Worm (Caenorhabditis elegans) whole organism, late embryonic: ENCODE measurements around the gene osm-7.

Experiments
- C08G9.2 ChIP-seq: sonication (generic microtip); optimal IDR thresholded peaks from 2 replicates; lab custom pipeline; 2016; ENCODE audit warnings: mild to moderate bottlenecking, missing genetic modification characterization, moderate library complexity, missing compliant biosample characterization
- C38D4.7 ChIP-seq: fragments of 200-800 bp; sonication (Bioruptor generic); optimal IDR thresholded peaks from 2 replicates; lab custom pipeline; 2018; ENCODE audit warnings: mild to moderate bottlenecking, missing genetic modification characterization, moderate library complexity, missing compliant biosample characterization
- F13H6.1 ChIP-seq: sonication (generic microtip); optimal IDR thresholded peaks from 2 replicates; lab custom pipeline; 2016; ENCODE audit warnings: missing genetic modification characterization, missing compliant biosample characterization
- T23F11.4 ChIP-seq: fragments of 200-800 bp; sonication (Bioruptor generic); optimal IDR thresholded peaks from 2 replicates; lab custom pipeline; 2018; ENCODE audit warnings: mild to moderate bottlenecking, missing genetic modification characterization, missing compliant biosample characterization
- ceh-14 ChIP-seq: sonication (generic microtip); optimal IDR thresholded peaks from 2 replicates; lab custom pipeline; 2016; ENCODE audit warnings: missing genotype, missing genetic modification characterization, missing compliant biosample characterization
- ceh-19 ChIP-seq: fragments of 200-800 bp; sonication (Bioruptor generic); optimal IDR thresholded peaks from 2 replicates; lab custom pipeline; 2018; ENCODE audit warnings: mild to moderate bottlenecking, missing genetic modification characterization, missing compliant biosample characterization
- ceh-2 ChIP-seq: sonication (generic microtip); optimal IDR thresholded peaks from 2 replicates; lab custom pipeline; 2016; ENCODE audit warnings: missing genotype, missing genetic modification characterization, missing compliant biosample characterization
- ceh-30 ChIP-seq: fragments of 150-350 bp; optimal IDR thresholded peaks from 2 replicates; lab custom pipeline; 2014; ENCODE audit warnings: missing biosample characterization, missing genetic modification characterization
- ceh-45 ChIP-seq: fragments of 200-800 bp; sonication (Bioruptor generic); IDR thresholded peaks from 2 replicates; pipeline ENCODE4 v1.3.6; 2022; ENCODE audit warnings: missing genetic modification reagents, missing genetic modification characterization, missing compliant biosample characterization
- ceh-48 ChIP-seq: sonication (generic microtip); optimal IDR thresholded peaks from 2 replicates; lab custom pipeline; 2016; ENCODE audit warnings: missing genetic modification characterization, inconsistent platforms, missing compliant biosample characterization
- ceh-9 ChIP-seq: sonication (generic microtip); optimal IDR thresholded peaks from 2 replicates; lab custom pipeline; 2016; ENCODE audit warnings: mild to moderate bottlenecking, missing genetic modification characterization, inconsistent platforms, missing compliant biosample characterization
- che-1 ChIP-seq: sonication (generic microtip); optimal IDR thresholded peaks from 2 replicates; lab custom pipeline; 2016; ENCODE audit warnings: mild to moderate bottlenecking, missing genetic modification characterization, missing compliant biosample characterization
- elt-2 ChIP-seq: sonication (generic microtip); optimal IDR thresholded peaks from 2 replicates; lab custom pipeline; 2016; ENCODE audit warnings: missing genetic modification reagents, missing genetic modification characterization, missing compliant biosample characterization
- fkh-10 ChIP-seq: fragments of 150-350 bp; optimal IDR thresholded peaks from 2 replicates; lab custom pipeline; 2014; ENCODE audit warnings: missing biosample characterization, missing genetic modification reagents, missing genetic modification characterization
- gmeb-2 ChIP-seq: sonication (generic microtip); optimal IDR thresholded peaks from 2 replicates; lab custom pipeline; 2016; ENCODE audit warnings: missing genetic modification characterization, inconsistent platforms, missing compliant biosample characterization
- hlh-13 ChIP-seq: fragments of 200-800 bp; sonication (Bioruptor generic); optimal IDR thresholded peaks from 2 replicates; lab custom pipeline; 2018; ENCODE audit warnings: mild to moderate bottlenecking, missing genetic modification characterization, missing compliant biosample characterization
- hlh-15 ChIP-seq: sonication (generic microtip); optimal IDR thresholded peaks from 2 replicates; lab custom pipeline; 2016; ENCODE audit warnings: missing genetic modification characterization, missing compliant biosample characterization
- hlh-30 ChIP-seq: sonication (generic microtip); optimal IDR thresholded peaks from 2 replicates; lab custom pipeline; 2017; ENCODE audit warnings: antibody characterized with exemption, missing genetic modification characterization, missing compliant biosample characterization; ENCODE audit not compliant: insufficient read depth
- hlh-6 ChIP-seq: sonication (generic microtip); optimal IDR thresholded peaks from 2 replicates; lab custom pipeline; 2016; ENCODE audit warnings: missing genotype, missing genetic modification characterization, missing compliant biosample characterization
- hlh-8 ChIP-seq: sonication (generic microtip); optimal IDR thresholded peaks from 2 replicates; lab custom pipeline; 2016; ENCODE audit warnings: missing genotype, missing genetic modification characterization, missing compliant biosample characterization
- lim-6 ChIP-seq: sonication (generic microtip); optimal IDR thresholded peaks from 2 replicates; lab custom pipeline; 2016; ENCODE audit warnings: missing genetic modification characterization, missing compliant biosample characterization
- madf-2 ChIP-seq: sonication (generic microtip); optimal IDR thresholded peaks from 2 replicates; lab custom pipeline; 2017; ENCODE audit warnings: missing genetic modification characterization, missing compliant biosample characterization
- nfya-1 ChIP-seq: sonication (generic microtip); optimal IDR thresholded peaks from 2 replicates; lab custom pipeline; 2017; ENCODE audit warnings: missing genetic modification characterization, mild to moderate bottlenecking, missing compliant biosample characterization, antibody characterized with exemption, moderate library complexity
- odd-2 ChIP-seq: sonication (generic microtip); optimal IDR thresholded peaks from 2 replicates; lab custom pipeline; 2017; ENCODE audit warnings: antibody characterized with exemption, mild to moderate bottlenecking, missing genetic modification characterization, missing compliant biosample characterization
- pag-3 ChIP-seq: sonication (generic microtip); optimal IDR thresholded peaks from 2 replicates; lab custom pipeline; 2016; ENCODE audit warnings: missing compliant biosample characterization, missing genetic modification characterization, borderline replicate concordance
- pax-1 ChIP-seq: fragments of 150-350 bp; optimal IDR thresholded peaks from 2 replicates; lab custom pipeline; 2014; ENCODE audit warnings: missing biosample characterization, missing genetic modification characterization
- ref-2 ChIP-seq: sonication (generic microtip); optimal IDR thresholded peaks from 2 replicates; lab custom pipeline; 2016; ENCODE audit warnings: missing genetic modification characterization, missing compliant biosample characterization
- rnt-1 ChIP-seq: sonication (generic microtip); optimal IDR thresholded peaks from 2 replicates; lab custom pipeline; 2016; ENCODE audit warnings: missing genetic modification characterization, missing compliant biosample characterization
- sox-2 ChIP-seq: fragments of 200-800 bp; sonication (Bioruptor generic); IDR thresholded peaks from 2 replicates; pipeline ENCODE4 v1.3.6; 2022; ENCODE audit warnings: missing genetic modification reagents, missing genetic modification characterization, missing compliant biosample characterization
- ttx-3 ChIP-seq: sonication (generic microtip); optimal IDR thresholded peaks from 2 replicates; lab custom pipeline; 2016; ENCODE audit warnings: missing genetic modification reagents, missing genetic modification characterization, missing compliant biosample characterization
- unc-3 ChIP-seq, 2 experiments: fragments of 200-800 bp in 1 of 2; sonication (Bioruptor generic) in 1 of 2; sonication (generic microtip) in 1 of 2; conservative IDR thresholded peaks in 1 of 2; optimal IDR thresholded peaks in 1 of 2; 2 replicates each; pipeline versions ENCODE4 v1.3.6 to Lab custom; 2016 to 2022; ENCODE audit warnings: missing compliant biosample characterization in 2 of 2, missing genetic modification characterization in 2 of 2, missing genetic modification reagents in 1 of 2
- unc-42 ChIP-seq: sonication (generic microtip); optimal IDR thresholded peaks from 2 replicates; lab custom pipeline; 2016; ENCODE audit warnings: missing genotype, missing genetic modification characterization, missing compliant biosample characterization
- unc-55 ChIP-seq: sonication (generic microtip); optimal IDR thresholded peaks from 2 replicates; lab custom pipeline; 2017; ENCODE audit warnings: missing biosample characterization, missing genetic modification reagents, missing genetic modification characterization
- unc-86 ChIP-seq: sonication (generic microtip); optimal IDR thresholded peaks from 2 replicates; lab custom pipeline; 2016; ENCODE audit warnings: missing genetic modification characterization, missing compliant biosample characterization
- zip-5 ChIP-seq: sonication (generic microtip); optimal IDR thresholded peaks from 2 replicates; lab custom pipeline; 2016; ENCODE audit warnings: missing genetic modification characterization, missing compliant biosample characterization

Gene osm-7

DNA sequence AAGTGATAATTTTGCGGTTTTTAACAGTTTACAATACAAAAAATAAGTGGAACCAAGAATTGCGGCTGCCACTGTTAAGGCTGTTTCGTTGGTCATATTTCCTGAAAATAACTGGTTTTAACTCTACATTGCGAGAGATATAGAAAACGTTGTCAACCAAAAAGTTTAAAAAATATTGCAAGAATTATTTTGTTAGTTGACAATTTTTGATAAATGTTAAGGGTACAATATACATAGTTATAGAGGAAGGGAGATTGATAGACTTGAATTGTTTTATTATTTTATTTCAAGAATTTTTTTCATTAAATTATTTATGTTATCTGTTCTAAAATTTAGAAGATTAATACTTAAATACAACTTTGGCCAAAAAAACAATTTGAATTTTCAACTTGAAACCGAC lies 32.5 kb upstream of the osm-7 start, which contains the start of gene acs-5:
Gene acs-5, minus strand, starts transcription at position 101 of the 400 bp plus-strand sequence.
- no peak for TF ChIP-seq fkh-10 (GFP tag; lab: Kevin White, UChicago)
- no peak for TF ChIP-seq hlh-15 (tag; lab: Kevin White, UChicago)
- no peak for TF ChIP-seq ceh-14
- TF ChIP-seq unc-3 (GFP tag; conservative IDR thresholded peaks at IDR 0.05; lab: Robert Waterston, UW): no peak
- no peak for TF ChIP-seq unc-3 (tag; optimal IDR thresholded peaks at IDR 0.05; lab: Kevin White, UChicago)
- TF ChIP-seq gmeb-2 (tag; lab: Kevin White, UChicago): no peak
- TF ChIP-seq ceh-48 (tag; lab: Kevin White, UChicago): no peak
- TF ChIP-seq T23F11.4: no peak
- no peak for TF ChIP-seq rnt-1 (tag; lab: Kevin White, UChicago)
- TF ChIP-seq hlh-8: no peak
- no peak for TF ChIP-seq odd-2 (tag; lab: Kevin White, UChicago)
- no peak for TF ChIP-seq elt-2 (tag; lab: Kevin White, UChicago)
- TF ChIP-seq lim-6 (tag; lab: Kevin White, UChicago): no peak
- TF ChIP-seq F13H6.1 (tag; lab: Kevin White, UChicago): no peak
- TF ChIP-seq C38D4.7 (GFP tag; lab: Kevin White, UChicago): no peak

DNA sequence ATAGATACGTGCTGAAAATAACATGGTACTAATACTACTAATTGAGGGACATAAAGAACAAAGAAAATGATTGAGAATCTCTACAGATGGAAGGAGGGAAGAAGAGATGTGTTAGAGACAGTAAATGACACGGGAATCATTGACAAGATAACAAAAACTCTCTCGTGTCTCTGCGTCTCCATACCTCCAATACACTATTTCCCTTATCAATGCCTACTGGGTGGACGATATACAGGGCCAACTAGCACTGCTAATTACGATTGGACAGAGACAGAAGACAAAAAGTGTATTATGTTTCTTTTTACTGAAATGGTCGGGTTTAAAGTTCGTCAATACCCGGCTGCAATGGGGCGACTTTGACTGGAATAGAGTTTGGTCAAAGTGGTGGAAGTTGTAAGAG lies 31.4 kb upstream of the osm-7 start:
- peak; percentile 73 for TF ChIP-seq elt-2 (tag; lab: Kevin White, UChicago)
- no peak for TF ChIP-seq sox-2 (GFP tag; lab: Robert Waterston, UW)

DNA sequence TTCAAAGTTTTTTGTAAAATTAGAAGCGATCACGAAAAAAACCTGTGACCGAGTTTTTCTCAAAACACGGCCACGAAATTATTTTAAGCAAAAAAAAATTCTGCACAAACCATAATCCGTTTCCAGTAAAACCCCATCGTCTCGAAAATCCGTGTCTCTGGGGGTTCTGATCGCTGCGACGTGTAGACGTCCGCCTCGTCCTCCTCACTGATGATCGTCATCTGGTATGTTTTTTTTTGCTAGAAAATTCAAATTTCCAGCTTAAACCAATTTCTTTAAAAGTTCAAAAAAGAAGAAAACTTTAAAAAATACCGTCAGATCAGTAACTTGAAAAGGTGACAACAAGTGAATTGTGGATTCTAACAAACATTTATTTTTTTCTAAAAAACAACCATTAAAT lies 29.4 kb upstream of the osm-7 start, which contains the start of gene Y76A2B.4:
Gene Y76A2B.4, minus strand, starts transcription at position 241 of the 400 bp plus-strand sequence.
- TF ChIP-seq sox-2 (GFP tag; lab: Robert Waterston, UW) (no peak), ceh-19 (GFP tag; lab: Kevin White, UChicago) (no peak), hlh-6 (no peak), C08G9.2 (no peak), pag-3 (tag; lab: Kevin White, UChicago) (no peak), ceh-2 (no peak), zip-5 (tag; lab: Kevin White, UChicago) (no peak)

DNA sequence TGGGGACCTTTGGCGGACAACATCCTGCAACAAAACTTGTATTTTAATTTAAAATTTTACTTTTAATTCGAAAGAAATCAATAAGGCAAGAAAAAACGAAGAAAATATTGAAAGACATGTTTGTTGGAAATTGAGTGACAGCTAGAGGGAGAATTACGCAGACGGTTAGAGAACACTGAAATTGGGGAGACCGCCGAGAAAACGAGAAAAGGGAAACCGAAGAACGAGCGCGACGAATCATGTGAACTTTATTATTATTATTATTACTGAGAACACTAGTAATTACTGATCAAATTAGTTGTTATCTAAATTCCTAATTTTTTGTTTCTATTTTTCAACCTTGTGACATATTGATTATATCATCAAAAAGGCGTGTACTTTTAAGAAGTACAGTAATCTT lies 27.0 kb upstream of the osm-7 start, which contains the start of gene mmad-1:
Gene mmad-1, minus strand, starts transcription at position 24 of the 400 bp plus-strand sequence.
- peak; percentile 99 for TF ChIP-seq unc-55 (GFP tag; lab: Kevin White, UChicago)
- peak; percentile 18 for TF ChIP-seq unc-42 (tag; lab: Kevin White, UChicago)
- peak; percentile 8 for TF ChIP-seq nfya-1 (tag; lab: Kevin White, UChicago)
- TF ChIP-seq unc-86: no peak
- no peak for TF ChIP-seq che-1
- TF ChIP-seq ceh-9 (tag; lab: Kevin White, UChicago): no peak
- peak; percentile 42 for TF ChIP-seq hlh-30 (tag; lab: Kevin White, UChicago)
- no peak for TF ChIP-seq hlh-6

DNA sequence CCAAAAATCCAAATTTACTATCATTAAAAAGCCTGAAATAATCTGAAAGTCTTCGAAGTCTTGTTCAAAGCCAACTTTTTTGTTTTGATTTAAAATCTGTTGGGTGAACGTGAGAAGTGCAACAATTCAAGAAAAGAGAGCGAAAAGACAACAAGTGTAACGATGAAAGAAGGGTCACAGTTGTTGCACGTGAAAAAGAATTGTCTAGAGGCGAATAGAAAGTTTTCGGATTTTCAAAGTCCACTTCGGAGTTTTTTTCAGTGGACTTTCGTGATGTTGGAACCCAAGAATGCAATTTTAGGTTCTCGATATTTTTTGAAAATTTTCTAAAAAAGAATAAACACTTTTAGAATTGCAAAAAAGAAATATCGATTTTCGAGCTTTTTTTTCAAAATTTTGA lies 26.0 kb upstream of the osm-7 start:
- TF ChIP-seq pax-1 (tag; lab: Kevin White, UChicago): no peak
- no peak for TF ChIP-seq C08G9.2
- no peak for TF ChIP-seq ref-2 (tag; lab: Kevin White, UChicago)
- TF ChIP-seq hlh-13: no peak
- TF ChIP-seq ceh-45 (GFP tag; lab: Robert Waterston, UW): no peak
- TF ChIP-seq sox-2 (GFP tag; lab: Robert Waterston, UW): no peak
- no peak for TF ChIP-seq nfya-1 (tag; lab: Kevin White, UChicago)
- TF ChIP-seq ceh-30 (tag; lab: Kevin White, UChicago): no peak
- no peak for TF ChIP-seq madf-2 (tag; lab: Kevin White, UChicago)
- TF ChIP-seq ttx-3 (tag; lab: Kevin White, UChicago): no peak
